Worm (Caenorhabditis elegans): ENCODE measurements around the gene apt-9.

ce11 chrX:11093985-11094593 lies 25.8 kb downstream of the apt-9 start:
- peak; percentile 99 for TF ChIP-seq vab-7 (GFP tag; IDR thresholded peaks at IDR 0.05)
- TF ChIP-seq nhr-28 (tag; optimal IDR thresholded peaks at IDR 0.05) = peak; percentile 98
- peak; percentile 98 for TF ChIP-seq nhr-25 (tag; optimal IDR thresholded peaks at IDR 0.05; ENCODE audit: borderline replicate concordance, insufficient read depth)
- peak; percentile 36 for TF ChIP-seq R02D3.7 (tag; optimal IDR thresholded peaks at IDR 0.05)
- peak; percentile 100 for TF ChIP-seq mep-1 (tag; optimal IDR thresholded peaks at IDR 0.05)
- TF ChIP-seq egl-27 (tag; optimal IDR thresholded peaks at IDR 0.05) = peak; percentile 97
- peak; percentile 100 for TF ChIP-seq dve-1 (tag; optimal IDR thresholded peaks at IDR 0.05; ENCODE audit: insufficient read depth)
- peak; percentile 91 for TF ChIP-seq lin-38 (GFP tag; IDR thresholded peaks at IDR 0.05)
- TF ChIP-seq daf-19 (GFP tag; conservative IDR thresholded peaks at IDR 0.05) = peak; percentile 99
- peak; percentile 72 to 100 for TF ChIP-seq unc-62 (GFP tag; optimal IDR thresholded peaks at IDR 0.05 in 1 of 2)
- TF ChIP-seq unc-62 (tag; optimal IDR thresholded peaks at IDR 0.05) = peak; percentile 69
- peak; percentile 24 for TF ChIP-seq daf-12 (tag; optimal IDR thresholded peaks at IDR 0.05)
